Worm (Caenorhabditis elegans) whole organism, L3 larva: ENCODE measurements around the gene F54F7.8.

Experiments used
- ZK546.5 ChIP-seq: sonication (generic microtip); optimal IDR thresholded peaks from 2 replicates; lab custom pipeline; 2017; ENCODE audit warnings: missing biosample characterization, missing genetic modification characterization
- aly-2 ChIP-seq: fragments of 150-350 bp; optimal IDR thresholded peaks from 2 replicates; lab custom pipeline; 2014; ENCODE audit warnings: missing biosample characterization, missing genetic modification characterization
- ceh-16 ChIP-seq: sonication (generic microtip); optimal IDR thresholded peaks from 2 replicates; lab custom pipeline; 2017; ENCODE audit warnings: missing biosample characterization, missing genetic modification characterization
- ceh-9 ChIP-seq: sonication (generic microtip); optimal IDR thresholded peaks from 2 replicates; lab custom pipeline; 2018; ENCODE audit warnings: missing biosample characterization, missing genetic modification characterization
- daf-12 ChIP-seq: fragments of 150-350 bp; optimal IDR thresholded peaks from 2 replicates; lab custom pipeline; 2014; ENCODE audit warnings: missing biosample characterization, missing genetic modification reagents, missing genetic modification characterization
- egl-5 ChIP-seq: fragments of 150-350 bp; optimal IDR thresholded peaks from 2 replicates; lab custom pipeline; 2017; ENCODE audit warnings: missing biosample characterization, missing genetic modification reagents, missing genetic modification characterization, inconsistent platforms
- elt-1 ChIP-seq: fragments of 150-350 bp; optimal IDR thresholded peaks from 2 replicates; lab custom pipeline; 2014; ENCODE audit warnings: missing biosample characterization, missing genetic modification characterization
- elt-3 ChIP-seq, 3 experiments: fragments of 150-350 bp in 1 of 3; sonication (generic microtip) in 2 of 3; optimal IDR thresholded peaks; 2 replicates in 2 of 3; 4 replicates in 1 of 3; lab custom pipeline; 2014 to 2017; ENCODE audit warnings: missing biosample characterization in 3 of 3, missing genetic modification characterization in 3 of 3
- eor-1 ChIP-seq, 2 experiments: fragments of 150-350 bp; optimal IDR thresholded peaks; 2 replicates each; lab custom pipeline; 2014 to 2018; ENCODE audit warnings: missing biosample characterization in 2 of 2, missing genetic modification characterization in 2 of 2
- fkh-10 ChIP-seq: sonication (generic microtip); optimal IDR thresholded peaks from 2 replicates; lab custom pipeline; 2017; ENCODE audit warnings: missing biosample characterization, missing genetic modification reagents, missing genetic modification characterization
- hmg-11 ChIP-seq: sonication (generic microtip); optimal IDR thresholded peaks from 2 replicates; lab custom pipeline; 2016; ENCODE audit warnings: missing genetic modification characterization, missing compliant biosample characterization
- jun-1 ChIP-seq: fragments of 150-350 bp; optimal IDR thresholded peaks from 2 replicates; lab custom pipeline; 2014; ENCODE audit warnings: missing biosample characterization, missing genetic modification reagents, missing genetic modification characterization
- lin-39 ChIP-seq: fragments of 150-350 bp; optimal IDR thresholded peaks from 2 replicates; lab custom pipeline; 2018; ENCODE audit warnings: missing biosample characterization, missing genetic modification reagents, missing genetic modification characterization
- lsy-12 ChIP-seq: sonication (generic microtip); optimal IDR thresholded peaks from 2 replicates; lab custom pipeline; 2016; ENCODE audit warnings: mild to moderate bottlenecking, missing genetic modification characterization, missing compliant biosample characterization
- mdl-1 ChIP-seq: fragments of 150-350 bp; optimal IDR thresholded peaks from 2 replicates; lab custom pipeline; 2014; ENCODE audit warnings: missing biosample characterization, missing genetic modification characterization
- mml-1 ChIP-seq: fragments of 150-350 bp; sonication (generic microtip); optimal IDR thresholded peaks from 3 replicates; lab custom pipeline; 2014; ENCODE audit warnings: missing biosample characterization, missing genetic modification characterization
- nhr-11 ChIP-seq: fragments of 150-350 bp; optimal IDR thresholded peaks from 2 replicates; lab custom pipeline; 2014; ENCODE audit warnings: missing biosample characterization, missing genetic modification characterization
- nhr-12 ChIP-seq: fragments of 150-350 bp; optimal IDR thresholded peaks from 2 replicates; lab custom pipeline; 2014; ENCODE audit warnings: missing biosample characterization, missing genetic modification characterization
- nhr-25 ChIP-seq: sonication (generic microtip); optimal IDR thresholded peaks from 2 replicates; lab custom pipeline; 2017; ENCODE audit warnings: missing biosample characterization, missing genetic modification characterization
- nhr-28 ChIP-seq: fragments of 150-350 bp; optimal IDR thresholded peaks from 2 replicates; lab custom pipeline; 2014; ENCODE audit warnings: missing biosample characterization, missing genetic modification characterization
- nhr-43 ChIP-seq: sonication (generic microtip); optimal IDR thresholded peaks from 2 replicates; lab custom pipeline; 2016; ENCODE audit warnings: mild to moderate bottlenecking, missing genetic modification characterization, missing compliant biosample characterization; ENCODE audit not compliant: poor library complexity, severe bottlenecking
- nhr-76 ChIP-seq: fragments of 150-350 bp; sonication (generic microtip); optimal IDR thresholded peaks from 5 replicates; lab custom pipeline; 2014; ENCODE audit warnings: missing biosample characterization, missing genetic modification characterization
- nhr-77 ChIP-seq: fragments of 150-350 bp; optimal IDR thresholded peaks from 2 replicates; lab custom pipeline; 2014; ENCODE audit warnings: missing biosample characterization, missing genetic modification characterization
- pha-4 ChIP-seq: fragments of 150-350 bp; optimal IDR thresholded peaks from 2 replicates; lab custom pipeline; 2014; ENCODE audit warnings: missing biosample characterization, missing genetic modification reagents, missing genetic modification characterization
- pqm-1 ChIP-seq: fragments of 150-350 bp; optimal IDR thresholded peaks from 2 replicates; lab custom pipeline; 2017; ENCODE audit warnings: missing biosample characterization, missing genetic modification characterization, inconsistent platforms
- sea-2 ChIP-seq: fragments of 150-350 bp; sonication (generic microtip); optimal IDR thresholded peaks from 4 replicates; lab custom pipeline; 2014; ENCODE audit warnings: missing biosample characterization, missing genetic modification reagents, missing genetic modification characterization
- snpc-4 ChIP-seq: fragments of 150-350 bp; optimal IDR thresholded peaks from 2 replicates; lab custom pipeline; 2014; ENCODE audit warnings: missing biosample characterization, missing genetic modification characterization
- tbx-2 ChIP-seq: sonication (generic microtip); optimal IDR thresholded peaks from 2 replicates; lab custom pipeline; 2016; ENCODE audit warnings: mild to moderate bottlenecking, missing genetic modification characterization, missing compliant biosample characterization
- ztf-11 ChIP-seq: fragments of 150-350 bp; optimal IDR thresholded peaks from 2 replicates; lab custom pipeline; 2014; ENCODE audit warnings: missing biosample characterization, missing genetic modification characterization
- ztf-4 ChIP-seq: fragments of 150-350 bp; optimal IDR thresholded peaks from 2 replicates; lab custom pipeline; 2014; ENCODE audit warnings: missing biosample characterization, missing genetic modification characterization

Gene F54F7.8

DNA sequence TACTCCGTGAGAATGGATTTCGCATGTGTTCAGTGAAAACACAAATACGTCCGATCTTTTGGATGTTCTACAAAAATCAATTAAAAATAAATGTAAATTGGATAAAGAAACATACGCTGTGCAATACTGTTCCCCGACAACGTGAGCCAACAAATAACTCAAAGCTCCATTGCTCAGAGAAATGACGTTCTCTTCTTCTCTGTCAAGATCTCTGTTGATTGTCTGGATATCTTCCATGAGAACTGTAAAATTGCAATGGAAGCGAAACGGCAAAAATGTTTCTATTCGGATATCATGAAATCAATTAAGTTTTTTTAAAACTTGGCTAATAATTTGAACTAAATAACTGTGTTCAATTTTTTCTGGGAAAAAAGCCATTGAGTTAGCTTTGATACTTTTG lies 41.9 kb upstream of the F54F7.8 start:
- TF ChIP-seq nhr-76 (tag; lab: Kevin White, UChicago): no peak
- TF ChIP-seq, all 47 proteins: peak for 0

DNA sequence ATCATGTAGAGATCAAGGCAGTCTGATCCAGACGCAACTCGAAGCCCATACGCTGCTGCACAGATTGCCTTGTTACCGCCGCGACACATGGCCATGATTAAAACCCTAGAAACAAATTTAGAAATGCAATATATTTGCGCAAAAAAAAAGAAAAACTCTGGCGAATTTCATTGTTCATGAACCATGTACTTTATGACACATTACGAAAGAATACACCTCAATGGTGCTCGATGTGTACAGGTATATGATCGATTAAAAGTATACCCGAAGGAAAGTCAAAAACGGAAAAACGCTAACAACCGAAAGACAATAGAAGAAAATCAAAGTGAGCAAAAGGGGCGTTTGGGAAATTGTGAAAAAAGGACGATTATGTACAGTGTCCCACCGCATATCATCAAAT lies 37.5 kb upstream of the F54F7.8 start, which contains the start of gene Y62H9A.8:
TSS of gene Y62H9A.8 (minus strand) at position 101 of the 400 bp plus-strand sequence.
- no peak for TF ChIP-seq hmg-11 (tag; lab: Kevin White, UChicago)
- TF ChIP-seq, all 47 proteins: peak for 0

DNA sequence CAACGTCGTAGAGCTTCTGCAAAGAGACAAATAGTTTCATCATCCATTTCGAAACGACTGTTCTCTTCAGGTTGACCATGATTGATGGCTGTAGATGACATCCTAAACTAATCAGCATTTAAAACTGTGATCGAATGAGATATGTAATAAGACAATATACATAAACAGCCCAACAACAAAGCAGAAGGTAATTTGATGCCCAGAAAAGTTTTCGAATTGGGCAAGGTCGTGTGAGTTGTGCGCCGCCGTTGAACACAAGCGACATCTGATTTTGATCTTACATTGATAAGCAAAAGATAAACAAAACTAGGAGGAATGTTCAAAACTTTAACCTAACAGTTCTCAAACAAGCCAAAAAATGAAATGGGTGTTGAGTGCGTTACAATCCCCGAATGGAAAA lies 30.8 kb upstream of the F54F7.8 start, which contains the start of gene Y62H9A.7:
TSS of gene Y62H9A.7 (minus strand) at position 101 of the 400 bp plus-strand sequence.
- TF ChIP-seq elt-1 (no peak), sea-2 (GFP tag; lab: Kevin White, UChicago) (no peak), nhr-12 (no peak), eor-1 (tag; optimal IDR thresholded peaks at IDR 0.05; lab: Kevin White, UChicago) (no peak), jun-1 (no peak)

DNA sequence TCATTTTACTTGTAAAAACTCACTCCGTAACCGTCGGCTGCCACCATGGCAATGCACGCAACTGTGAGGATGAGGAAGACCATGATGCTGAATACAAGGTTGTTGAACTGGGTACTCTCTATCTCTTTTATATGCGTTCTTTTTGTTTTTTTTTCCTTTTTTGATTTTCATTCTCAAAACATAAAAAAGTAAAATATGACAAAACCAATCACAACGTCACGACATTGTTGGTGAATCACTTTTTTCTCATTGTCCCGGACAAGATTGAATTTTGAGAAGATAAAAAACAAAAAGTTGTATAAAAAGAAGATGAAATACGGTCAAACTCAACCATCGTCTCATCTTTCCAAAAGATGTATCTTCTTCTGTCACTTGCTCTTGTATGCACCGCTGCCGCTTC lies 28.0 kb upstream of the F54F7.8 start, which contains the start of the genes Y62H9A.5 and ule-5:
TSS of gene Y62H9A.5 (minus strand) at position 101 of the 400 bp plus-strand sequence.
TSS of gene ule-5 (plus strand) at position 328 of the 400 bp plus-strand sequence.
- no peak for TF ChIP-seq eor-1 (tag; optimal IDR thresholded peaks at IDR 0.05; lab: Kevin White, UChicago)
- no peak for TF ChIP-seq ceh-16 (tag; lab: Kevin White, UChicago)
- TF ChIP-seq ztf-11 (tag; lab: Kevin White, UChicago): no peak
- no peak for TF ChIP-seq elt-3 (tag; optimal IDR thresholded peaks at IDR 0.05; lab: Kevin White, UChicago)
- TF ChIP-seq ztf-4 (tag; lab: Kevin White, UChicago): no peak
- TF ChIP-seq pha-4 (tag; lab: Kevin White, UChicago): no peak
- no peak for TF ChIP-seq daf-12 (tag; lab: Kevin White, UChicago)
- no peak for TF ChIP-seq lsy-12 (tag; lab: Kevin White, UChicago)
- no peak for TF ChIP-seq egl-5 (tag; lab: Kevin White, UChicago)
- TF ChIP-seq, all 47 proteins: peak for 0

DNA sequence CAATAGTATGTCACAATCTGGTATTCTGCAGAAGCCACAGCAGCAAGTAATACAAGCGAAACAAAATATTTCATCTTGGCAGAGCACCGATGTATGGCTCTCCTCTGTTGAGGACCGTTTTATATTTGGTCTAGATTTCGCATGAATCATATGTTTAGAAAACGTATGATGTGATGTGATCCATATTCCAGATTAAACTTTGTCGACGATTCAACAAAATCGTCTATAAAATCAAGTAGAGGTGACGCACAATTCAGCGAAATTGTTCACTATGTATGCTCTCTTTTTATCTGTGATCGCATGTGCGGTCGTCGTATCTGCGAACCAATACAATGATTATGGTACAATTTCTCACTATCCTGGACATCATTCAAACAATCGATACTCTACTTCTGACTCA lies 25.1 kb upstream of the F54F7.8 start, which contains the start of the genes Y62H9A.3 and Y62H9A.4:
TSS of gene Y62H9A.3 (minus strand) at position 101 of the 400 bp plus-strand sequence.
TSS of gene Y62H9A.4 (plus strand) at position 256 of the 400 bp plus-strand sequence.
- TF ChIP-seq nhr-28 (no peak), lsy-12 (tag; lab: Kevin White, UChicago) (no peak), snpc-4 (tag; lab: Kevin White, UChicago) (no peak), sea-2 (GFP tag; lab: Kevin White, UChicago) (no peak), ceh-9 (tag; lab: Kevin White, UChicago) (no peak), lin-39 (tag; lab: Kevin White, UChicago) (no peak), mml-1 (no peak), ZK546.5 (tag; lab: Kevin White, UChicago) (no peak), pha-4 (tag; lab: Kevin White, UChicago) (no peak), elt-1 (no peak), pqm-1 (tag; lab: Kevin White, UChicago) (no peak), fkh-10 (no peak), elt-3 (tag; optimal IDR thresholded peaks at IDR 0.05; lab: Kevin White, UChicago) (no peak), mdl-1 (no peak), hmg-11 (tag; lab: Kevin White, UChicago) (no peak), egl-5 (tag; lab: Kevin White, UChicago) (no peak)
- TF ChIP-seq, all 47 proteins: peak for 0

DNA sequence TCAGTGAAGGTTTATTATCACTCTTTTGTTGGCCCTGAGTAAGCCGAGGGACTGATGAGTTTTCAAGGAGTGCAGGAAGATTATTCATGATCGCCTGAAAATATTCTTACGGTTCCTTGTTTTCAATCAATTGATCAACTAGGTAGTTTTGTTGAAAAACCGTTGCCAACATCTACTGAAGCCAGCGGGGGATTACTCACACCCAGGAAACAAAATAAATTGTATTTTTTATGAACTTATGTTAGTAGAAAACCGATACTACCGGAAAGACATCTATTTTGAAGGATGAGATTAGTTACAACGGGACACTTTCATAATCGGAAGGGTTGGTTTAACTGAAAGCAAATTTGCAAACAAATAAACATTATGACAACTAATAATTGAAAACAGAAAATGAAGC lies 23.3 kb upstream of the F54F7.8 start, which contains the start of gene Y62H9A.2:
TSS of gene Y62H9A.2 (minus strand) at position 101 of the 400 bp plus-strand sequence.
- TF ChIP-seq elt-1: no peak
- TF ChIP-seq aly-2 (tag; lab: Kevin White, UChicago): no peak
- TF ChIP-seq daf-12 (tag; lab: Kevin White, UChicago): no peak
- no peak for TF ChIP-seq eor-1 (tag; optimal IDR thresholded peaks at IDR 0.05; lab: Kevin White, UChicago)
- no peak for TF ChIP-seq sea-2 (GFP tag; lab: Kevin White, UChicago)
- TF ChIP-seq nhr-25: no peak
- no peak for TF ChIP-seq nhr-11 (tag; lab: Kevin White, UChicago)

DNA sequence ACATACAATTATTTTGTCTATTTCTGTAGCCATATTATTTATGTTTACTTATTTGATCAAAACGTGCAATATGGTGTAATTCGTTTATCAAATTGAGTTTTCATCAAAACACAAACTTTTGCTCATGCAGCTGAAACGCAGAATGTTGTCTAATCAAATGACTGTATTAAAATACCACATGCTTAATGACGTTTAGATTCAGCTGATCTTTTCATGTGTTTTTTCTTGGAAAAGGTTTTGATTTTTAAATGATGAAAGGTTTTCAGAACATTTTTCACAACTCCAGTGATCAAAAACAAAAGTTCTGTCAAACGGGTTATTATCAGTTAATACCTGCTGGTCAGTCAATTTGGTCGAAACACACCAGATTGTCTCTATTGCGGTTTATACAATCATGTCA lies 20.5 kb upstream of the F54F7.8 start, which contains the start of gene Y62H9A.1:
TSS of gene Y62H9A.1 (plus strand) at position 282 of the 400 bp plus-strand sequence.
- TF ChIP-seq nhr-77 (no peak), ceh-9 (tag; lab: Kevin White, UChicago) (no peak), mdl-1 (no peak), pqm-1 (tag; lab: Kevin White, UChicago) (no peak), ztf-4 (tag; lab: Kevin White, UChicago) (no peak), nhr-43 (tag; lab: Kevin White, UChicago) (no peak), ZK546.5 (tag; lab: Kevin White, UChicago) (no peak), hmg-11 (tag; lab: Kevin White, UChicago) (no peak), mml-1 (no peak), elt-1 (no peak), eor-1 (tag; optimal IDR thresholded peaks at IDR 0.05; lab: Kevin White, UChicago) (no peak), tbx-2 (tag; lab: Kevin White, UChicago) (no peak)
